Comparison of ENCODE assay signal across 4 worm cellular contexts in the genomic region with DNA sequence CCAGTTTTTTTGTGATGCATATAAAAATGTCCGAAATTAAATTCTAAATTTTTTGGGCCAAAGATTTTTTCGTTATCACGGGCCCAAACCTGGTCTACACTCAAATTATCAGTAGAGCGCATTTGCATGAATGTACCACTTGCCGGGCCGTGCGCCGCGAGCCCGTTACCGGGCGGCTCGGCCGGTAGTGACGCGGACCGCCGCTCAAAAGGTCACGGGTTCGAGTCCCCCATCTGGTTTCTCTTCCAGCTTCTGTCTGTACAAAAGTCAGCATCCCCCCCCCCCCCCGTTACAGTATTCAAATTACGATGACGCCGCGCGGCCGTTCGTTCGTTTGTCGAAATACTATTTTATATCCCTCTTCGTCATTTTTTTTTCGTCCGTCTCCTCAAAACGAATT.
TF ChIP-seq lines count a peak whose summit lies in the region.

No protein-coding gene starts in this region.

TF ChIP-seq in whole organism, L4 larva, 104 proteins besides CTCF, POLR2A, EP300 and RAD21:
- no peak for TF ChIP-seq mxl-2 (GFP tag; conservative IDR thresholded peaks at IDR 0.05; lab: Robert Waterston, UW)
- peak; percentile 90 for TF ChIP-seq set-16 (GFP tag; IDR thresholded peaks at IDR 0.05; lab: Robert Waterston, UW)
- TF ChIP-seq lin-38 (GFP tag; IDR thresholded peaks at IDR 0.05; lab: Robert Waterston, UW), result peak; percentile 49
- no peak for TF ChIP-seq egl-27 (tag; optimal IDR thresholded peaks at IDR 0.05; lab: Kevin White, UChicago)

TF ChIP-seq in whole organism, early embryonic, 17 proteins besides CTCF, POLR2A, EP300 and RAD21:
- no peak for TF ChIP-seq sea-1 (GFP tag; conservative IDR thresholded peaks at IDR 0.05; lab: Robert Waterston, UW)
- peak; percentile 31; the same call in 1 of the 2 replicates for TF ChIP-seq scrt-1 (GFP tag; IDR thresholded peaks at IDR 0.05; lab: Robert Waterston, UW)
- no peak for TF ChIP-seq B0310.2 (tag; optimal IDR thresholded peaks at IDR 0.05; lab: Kevin White, UChicago)

TF ChIP-seq in whole organism, midembryonic, 9 proteins besides CTCF, POLR2A, EP300 and RAD21:
- TF ChIP-seq klf-2 (GFP tag; conservative IDR thresholded peaks at IDR 0.05; lab: Robert Waterston, UW) (0 out of 2 replicates have a peak, but pooled peaks have one; percentile 35), flt-1 (GFP tag; IDR thresholded peaks at IDR 0.05; lab: Robert Waterston, UW) (no peak)

TF ChIP-seq in whole organism, young adult, 124 proteins besides CTCF, POLR2A, EP300 and RAD21:
- no peak for TF ChIP-seq lag-1 (GFP tag; IDR thresholded peaks at IDR 0.05; lab: Robert Waterston, UW)
- TF ChIP-seq lsl-1 (GFP tag; optimal IDR thresholded peaks at IDR 0.05; lab: Kevin White, UChicago), result no peak
- TF ChIP-seq egrh-3 (GFP tag; IDR thresholded peaks at IDR 0.05; lab: Robert Waterston, UW), result peak; percentile 62; the same call in 1 of the 2 replicates
- peak; percentile 75 for TF ChIP-seq zfh-2 (GFP tag; conservative IDR thresholded peaks at IDR 0.05; lab: Robert Waterston, UW)
- 0 out of 2 replicates have a peak, but pooled peaks have one; percentile 15 for TF ChIP-seq mcd-1 (GFP tag; IDR thresholded peaks at IDR 0.05; lab: Robert Waterston, UW)
- TF ChIP-seq ceh-91 (GFP tag; IDR thresholded peaks at IDR 0.05; lab: Robert Waterston, UW), result no peak
- TF ChIP-seq F33H1.4 (GFP tag; IDR thresholded peaks at IDR 0.05; lab: Robert Waterston, UW), result no peak
- TF ChIP-seq ceh-58 (GFP tag; IDR thresholded peaks at IDR 0.05; lab: Robert Waterston, UW), result 0 out of 2 replicates have a peak, but pooled peaks have one; percentile 39
